Fruit fly (Drosophila melanogaster) whole organism, embryonic: ENCODE data around the gene CG13949.

Experiments
- Bdp1 ChIP-seq: fragments of 200-800 bp; sonication (Bioruptor generic); optimal IDR thresholded peaks from 3 replicates; lab custom pipeline; 2016; ENCODE audit warnings: missing biosample characterization, missing genetic modification characterization
- CG10267 ChIP-seq: fragments of 200-800 bp; sonication (Bioruptor generic); optimal IDR thresholded peaks from 2 replicates; lab custom pipeline; 2018; ENCODE audit warnings: missing biosample characterization, mild to moderate bottlenecking, missing genetic modification characterization, moderate library complexity
- CG10979 ChIP-seq: fragments of 200-800 bp; sonication (Bioruptor generic); optimal IDR thresholded peaks from 2 replicates; lab custom pipeline; 2018; ENCODE audit warnings: missing biosample characterization, mild to moderate bottlenecking, missing genetic modification characterization, moderate library complexity
- CG15269 ChIP-seq: fragments of 200-800 bp; sonication (Bioruptor generic); optimal IDR thresholded peaks from 2 replicates; lab custom pipeline; 2018; ENCODE audit warnings: missing biosample characterization, mild to moderate bottlenecking, missing genetic modification characterization, moderate library complexity
- CG16779 ChIP-seq: fragments of 200-800 bp; sonication (Bioruptor generic); IDR thresholded peaks from 2 replicates; pipeline ENCODE4 v1.3.6; 2022; ENCODE audit warnings: missing biosample characterization, missing genetic modification characterization
- CG18476 ChIP-seq: fragments of 200-800 bp; sonication (Bioruptor generic); optimal IDR thresholded peaks from 2 replicates; lab custom pipeline; 2016; ENCODE audit warnings: missing biosample characterization, mild to moderate bottlenecking, missing genetic modification characterization
- CG2120 ChIP-seq: fragments of 200-800 bp; sonication (Bioruptor generic); optimal IDR thresholded peaks from 3 replicates; lab custom pipeline; 2016; ENCODE audit warnings: missing biosample characterization, missing genetic modification characterization
- CG2678 ChIP-seq: fragments of 200-800 bp; sonication (Bioruptor generic); optimal IDR thresholded peaks from 3 replicates; lab custom pipeline; 2019; ENCODE audit warnings: missing biosample characterization, mild to moderate bottlenecking, missing genetic modification characterization, moderate library complexity
- CG2875 ChIP-seq: fragments of 200-800 bp; sonication (Bioruptor generic); optimal IDR thresholded peaks from 2 replicates; lab custom pipeline; 2017; ENCODE audit warnings: missing biosample characterization, mild to moderate bottlenecking, missing genetic modification characterization, missing genetic modification reagents
- CG3407 ChIP-seq: fragments of 200-800 bp; sonication (Bioruptor generic); optimal IDR thresholded peaks from 2 replicates; lab custom pipeline; 2018; ENCODE audit warnings: missing biosample characterization, mild to moderate bottlenecking, missing genetic modification characterization
- CG4617 ChIP-seq: fragments of 200-800 bp; sonication (Bioruptor generic); optimal IDR thresholded peaks from 3 replicates; lab custom pipeline; 2016; ENCODE audit warnings: missing biosample characterization, missing genetic modification characterization, borderline replicate concordance
- CG5953 ChIP-seq: fragments of 200-800 bp; sonication (Bioruptor generic); IDR thresholded peaks from 2 replicates; pipeline ENCODE4 v1.3.6; 2022; ENCODE audit warnings: missing biosample characterization, missing genetic modification characterization
- CG9797 ChIP-seq: fragments of 200-800 bp; sonication (Bioruptor generic); optimal IDR thresholded peaks from 3 replicates; lab custom pipeline; 2018; ENCODE audit warnings: missing biosample characterization, mild to moderate bottlenecking, missing genetic modification characterization
- CHES-1-like ChIP-seq: fragments of 200-800 bp; sonication (Bioruptor generic); optimal IDR thresholded peaks from 2 replicates; lab custom pipeline; 2016; ENCODE audit warnings: missing biosample characterization, missing genetic modification characterization
- Camta ChIP-seq: fragments of 200-800 bp; sonication (Bioruptor generic); optimal IDR thresholded peaks from 2 replicates; lab custom pipeline; 2016; ENCODE audit warnings: missing biosample characterization, missing genetic modification characterization
- E2f2 ChIP-seq: fragments of 200-800 bp; sonication (Bioruptor generic); IDR thresholded peaks from 2 replicates; pipeline ENCODE4 v1.3.6; 2022; ENCODE audit warnings: missing biosample characterization, missing genetic modification characterization
- Gsc ChIP-seq: fragments of 200-800 bp; sonication (Bioruptor generic); IDR thresholded peaks from 2 replicates; pipeline ENCODE4 v1.3.6; 2022; ENCODE audit warnings: missing biosample characterization, missing genetic modification characterization
- H15 ChIP-seq: fragments of 200-800 bp; sonication (Bioruptor generic); IDR thresholded peaks from 3 replicates; pipeline ENCODE4 v1.3.6; 2022; ENCODE audit warnings: missing biosample characterization, missing genetic modification characterization
- Hand ChIP-seq: fragments of 200-800 bp; sonication (Bioruptor generic); optimal IDR thresholded peaks from 2 replicates; lab custom pipeline; 2017; ENCODE audit warnings: mild to moderate bottlenecking, missing biosample characterization, missing genetic modification reagents, missing genetic modification characterization
- NC2α ChIP-seq: fragments of 200-800 bp; sonication (Bioruptor generic); optimal IDR thresholded peaks from 2 replicates; lab custom pipeline; 2016; ENCODE audit warnings: missing biosample characterization, missing genetic modification characterization
- Neu2 ChIP-seq: fragments of 200-800 bp; sonication (Bioruptor generic); optimal IDR thresholded peaks from 3 replicates; lab custom pipeline; 2016; ENCODE audit warnings: missing biosample characterization, missing genetic modification characterization, borderline replicate concordance
- Nf-YC ChIP-seq: fragments of 200-800 bp; optimal IDR thresholded peaks from 3 replicates; lab custom pipeline; 2019; ENCODE audit warnings: missing biosample characterization, mild to moderate bottlenecking, missing genetic modification characterization, moderate library complexity
- chm ChIP-seq: fragments of 200-800 bp; sonication (Bioruptor generic); IDR thresholded peaks from 2 replicates; pipeline ENCODE4 v1.3.6; 2022; ENCODE audit warnings: missing biosample characterization, missing genetic modification characterization
- cwo ChIP-seq: fragments of 200-800 bp; sonication (Bioruptor generic); optimal IDR thresholded peaks from 3 replicates; lab custom pipeline; 2017; ENCODE audit warnings: missing biosample characterization, missing genetic modification characterization, mild to moderate bottlenecking, moderate library complexity, missing genetic modification reagents
- da ChIP-seq: fragments of 200-800 bp; sonication (Bioruptor generic); optimal IDR thresholded peaks from 2 replicates; lab custom pipeline; 2016; ENCODE audit warnings: missing biosample characterization, missing genetic modification characterization
- en ChIP-seq: fragments of 200-800 bp; sonication (Bioruptor generic); optimal IDR thresholded peaks from 2 replicates; lab custom pipeline; 2016; ENCODE audit warnings: missing biosample characterization, missing genetic modification characterization
- esg ChIP-seq: fragments of 200-800 bp; sonication (Bioruptor generic); conservative IDR thresholded peaks from 2 replicates; pipeline ENCODE4 v1.3.6; 2022; ENCODE audit warnings: missing biosample characterization, missing genetic modification characterization
- fd102C ChIP-seq: fragments of 200-800 bp; sonication (Bioruptor generic); optimal IDR thresholded peaks from 2 replicates; lab custom pipeline; 2018; ENCODE audit warnings: missing biosample characterization, mild to moderate bottlenecking, missing genetic modification characterization, moderate library complexity
- gem ChIP-seq: fragments of 200-800 bp; sonication (Bioruptor generic); optimal IDR thresholded peaks from 2 replicates; lab custom pipeline; 2019; ENCODE audit warnings: missing biosample characterization, mild to moderate bottlenecking, missing genetic modification characterization, moderate library complexity
- hbn ChIP-seq: fragments of 200-800 bp; sonication (Bioruptor generic); IDR thresholded peaks from 2 replicates; pipeline ENCODE4 v1.3.6; 2022; ENCODE audit warnings: missing biosample characterization, missing genetic modification characterization; ENCODE audit not compliant: partially characterized antibody
- jing ChIP-seq: fragments of 200-800 bp; sonication (Bioruptor generic); optimal IDR thresholded peaks from 2 replicates; lab custom pipeline; 2018; ENCODE audit warnings: missing biosample characterization, mild to moderate bottlenecking, missing genetic modification characterization
- mirr ChIP-seq: fragments of 200-800 bp; sonication (Bioruptor generic); optimal IDR thresholded peaks from 3 replicates; lab custom pipeline; 2018; ENCODE audit warnings: missing biosample characterization, mild to moderate bottlenecking, missing genetic modification characterization
- mld ChIP-seq: fragments of 200-800 bp; sonication (Bioruptor generic); IDR thresholded peaks from 3 replicates; pipeline ENCODE4 v1.3.6; 2022; ENCODE audit warnings: missing biosample characterization, missing genetic modification characterization; ENCODE audit not compliant: partially characterized antibody
- otp ChIP-seq: fragments of 200-800 bp; sonication (Bioruptor generic); IDR thresholded peaks from 3 replicates; pipeline ENCODE4, ENCODE4 v1.3.6; 2022; ENCODE audit warnings: missing biosample characterization, missing genetic modification characterization
- psq ChIP-seq: fragments of 200-800 bp; sonication (Bioruptor generic); optimal IDR thresholded peaks from 2 replicates; lab custom pipeline; 2017; ENCODE audit warnings: missing biosample characterization, missing genetic modification characterization
- ranshi ChIP-seq: fragments of 200-800 bp; sonication (Bioruptor generic); IDR thresholded peaks from 2 replicates; pipeline ENCODE4 v1.3.6; 2022; ENCODE audit warnings: missing biosample characterization, missing genetic modification characterization
- ro ChIP-seq: fragments of 200-800 bp; sonication (Bioruptor generic); IDR thresholded peaks from 2 replicates; pipeline ENCODE4 v1.3.6; 2022; ENCODE audit warnings: missing biosample characterization, missing genetic modification characterization
- sc ChIP-seq, 3 experiments: fragments of >200 bp in 2 of 3; fragments of 200-800 bp in 1 of 3; sonication (Bioruptor generic) in 1 of 3; optimal IDR thresholded peaks; 2 replicates in 2 of 3; 3 replicates in 1 of 3; lab custom pipeline; 2017; ENCODE audit warnings: mild to moderate bottlenecking in 1 of 3, missing biosample characterization in 1 of 3, missing genetic modification characterization in 1 of 3, missing genetic modification reagents in 1 of 3
- seq ChIP-seq: fragments of 200-800 bp; sonication (Bioruptor generic); IDR thresholded peaks from 2 replicates; pipeline ENCODE4 v1.3.6; 2022; ENCODE audit warnings: missing biosample characterization, missing genetic modification characterization
- shn ChIP-seq: fragments of 200-800 bp; sonication (Bioruptor generic); optimal IDR thresholded peaks from 3 replicates; lab custom pipeline; 2016; ENCODE audit warnings: missing biosample characterization, missing genetic modification characterization
- slp2 ChIP-seq: fragments of 200-800 bp; sonication (Bioruptor generic); optimal IDR thresholded peaks from 2 replicates; lab custom pipeline; 2016; ENCODE audit warnings: missing biosample characterization, missing genetic modification characterization
- tll ChIP-seq, 2 experiments: fragments of 200-800 bp in 1 of 2; fragments of >200 bp in 1 of 2; sonication (Bioruptor generic) in 1 of 2; optimal IDR thresholded peaks; 2 replicates each; lab custom pipeline; 2017 to 2019; ENCODE audit warnings: missing biosample characterization in 2 of 2, missing genetic modification characterization in 2 of 2, mild to moderate bottlenecking in 1 of 2, moderate library complexity in 1 of 2
- trem ChIP-seq: fragments of 200-800 bp; optimal IDR thresholded peaks from 3 replicates; lab custom pipeline; 2019; ENCODE audit warnings: missing biosample characterization, mild to moderate bottlenecking, missing genetic modification characterization, moderate library complexity
- twi ChIP-seq: fragments of 200-800 bp; optimal IDR thresholded peaks from 2 replicates; lab custom pipeline; 2019; ENCODE audit warnings: missing biosample characterization, mild to moderate bottlenecking, missing genetic modification characterization, moderate library complexity
- tx ChIP-seq: fragments of 200-800 bp; sonication (Bioruptor generic); optimal IDR thresholded peaks from 2 replicates; lab custom pipeline; 2016; ENCODE audit warnings: missing biosample characterization, missing genetic modification characterization
- vfl ChIP-seq: fragments of 200-800 bp; sonication (Bioruptor generic); optimal IDR thresholded peaks from 2 replicates; lab custom pipeline; 2016; ENCODE audit warnings: missing biosample characterization, missing genetic modification characterization
- vnd ChIP-seq: fragments of 200-800 bp; sonication (Bioruptor generic); IDR thresholded peaks from 3 replicates; pipeline ENCODE4 v1.3.6; 2022; ENCODE audit warnings: missing biosample characterization, missing genetic modification characterization; ENCODE audit not compliant: partially characterized antibody
- wor ChIP-seq: fragments of 200-800 bp; sonication (Bioruptor generic); IDR thresholded peaks from 2 replicates; pipeline ENCODE4 v1.3.6; 2022; ENCODE audit warnings: missing biosample characterization, missing genetic modification characterization

Gene CG13949

DNA sequence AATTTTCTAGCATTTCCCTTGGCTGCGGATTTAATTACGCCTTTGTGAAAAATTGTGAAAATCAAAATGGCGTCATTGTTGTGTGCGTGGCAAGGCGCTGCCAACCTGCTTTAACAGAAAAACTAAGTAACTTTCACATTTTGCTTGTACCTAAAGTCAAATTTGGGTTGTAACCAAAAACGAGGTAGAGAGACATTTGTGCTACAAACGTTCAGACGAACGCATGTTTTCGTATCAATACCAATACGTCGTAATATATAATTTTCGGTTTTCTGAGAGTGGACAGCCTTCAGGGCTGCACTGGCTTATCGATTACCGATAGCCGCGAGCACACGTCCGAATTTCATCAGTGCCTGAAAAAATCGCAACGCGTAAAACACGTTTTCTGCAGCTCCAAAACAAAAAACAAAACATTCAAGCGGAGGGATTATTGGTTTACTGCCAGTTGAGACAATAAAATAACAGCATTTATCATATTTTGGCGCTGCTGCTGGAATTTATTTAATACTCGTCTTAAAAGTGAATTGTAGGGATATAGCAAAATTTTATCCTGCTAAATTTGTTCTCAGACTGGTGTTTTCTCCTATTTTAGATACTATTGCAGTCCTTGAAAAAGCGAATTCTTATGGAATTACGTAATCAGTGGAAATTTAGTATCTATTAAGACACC, 15.7 kb downstream of the CG13949 start (continued):
- peak; percentile 64 for TF ChIP-seq CG15269 (tag; lab: Kevin White, UChicago)
- TF ChIP-seq CG5953 (GFP tag; lab: Robert Waterston, UW) = no peak
- no peak for TF ChIP-seq CG9797 (GFP tag; lab: Kevin White, UChicago)
- peak; percentile 48 for TF ChIP-seq CG10979
- TF ChIP-seq gem (tag; lab: Kevin White, UChicago) = peak; percentile 74
- TF ChIP-seq jing (GFP tag; lab: Kevin White, UChicago) = no peak
- TF ChIP-seq tll (GFP tag; optimal IDR thresholded peaks at IDR 0.05; lab: Kevin White, UChicago) = peak in 1 of 2 experiments; percentile 51
- TF ChIP-seq tx = peak; percentile 77
- no peak for TF ChIP-seq mld (GFP tag; lab: Robert Waterston, UW)
- TF ChIP-seq Hand = no peak
- TF ChIP-seq CG10267 (tag; lab: Kevin White, UChicago) = peak; percentile 29
- TF ChIP-seq mirr (GFP tag; lab: Kevin White, UChicago) = no peak
- TF ChIP-seq vnd (GFP tag; lab: Robert Waterston, UW) = 0 out of 3 replicates have a peak, but pooled peaks have one; percentile 32
- TF ChIP-seq CG16779 (GFP tag; lab: Robert Waterston, UW) = no peak
- TF ChIP-seq H15 (GFP tag; lab: Robert Waterston, UW) = peak; percentile 55; the same call in 1 of the 3 replicates
- TF ChIP-seq esg = peak; percentile 59
- TF ChIP-seq fd102C (GFP tag; lab: Kevin White, UChicago) = no peak
- no peak for TF ChIP-seq hbn
- peak; percentile 100 for TF ChIP-seq trem (tag; lab: Kevin White, UChicago)
- peak; percentile 41 for TF ChIP-seq shn
- TF ChIP-seq chm (GFP tag; lab: Robert Waterston, UW) = peak; percentile 79
- TF ChIP-seq CG2875 (GFP tag; lab: Kevin White, UChicago) = peak; percentile 27
- peak; percentile 62 for TF ChIP-seq Bdp1 (GFP tag; lab: Kevin White, UChicago)
- TF ChIP-seq Gsc (GFP tag; lab: Robert Waterston, UW) = no peak
- peak; percentile 81 for TF ChIP-seq CHES-1-like (GFP tag; lab: Kevin White, UChicago)
- peak; percentile 71 for TF ChIP-seq CG2678 (tag; lab: Kevin White, UChicago)
- peak; percentile 60 for TF ChIP-seq CG4617 (GFP tag; lab: Kevin White, UChicago)
- TF ChIP-seq da = no peak
- TF ChIP-seq Nf-YC (tag; lab: Kevin White, UChicago) = peak; percentile 49
- TF ChIP-seq slp2 (GFP tag; lab: Kevin White, UChicago) = peak; percentile 77
- peak; percentile 40 for TF ChIP-seq psq
- TF ChIP-seq seq = peak; percentile 47; the same call in 1 of the 2 replicates
- TF ChIP-seq sc (optimal IDR thresholded peaks at IDR 0.05; lab: Kevin White, UChicago) = no peak
- TF ChIP-seq sc (GFP tag; optimal IDR thresholded peaks at IDR 0.05; lab: Kevin White, UChicago) = peak; percentile 47
- TF ChIP-seq CG3407 = peak; percentile 44
- peak; percentile 82 for TF ChIP-seq CG2120 (GFP tag; lab: Kevin White, UChicago)
- no peak for TF ChIP-seq twi
- TF ChIP-seq Neu2 (GFP tag; lab: Kevin White, UChicago) = no peak
- TF ChIP-seq ro (GFP tag; lab: Robert Waterston, UW) = 0 out of 2 replicates have a peak, but pooled peaks have one; percentile 15
- TF ChIP-seq E2f2 (GFP tag; lab: Robert Waterston, UW) = peak; percentile 26; the same call in 1 of the 2 replicates
- peak; percentile 48 for TF ChIP-seq vfl (GFP tag; lab: Kevin White, UChicago)
- TF ChIP-seq otp (GFP tag; lab: Robert Waterston, UW) = 0 out of 3 replicates have a peak, but pooled peaks have one; percentile 56
- peak; percentile 57 for TF ChIP-seq en (GFP tag; lab: Kevin White, UChicago)
- no peak for TF ChIP-seq NC2α (GFP tag; lab: Kevin White, UChicago)
- TF ChIP-seq wor (GFP tag; lab: Robert Waterston, UW) = no peak
- peak; percentile 62 for TF ChIP-seq CG18476
- TF ChIP-seq Camta (GFP tag; lab: Kevin White, UChicago) = peak; percentile 73
- peak; percentile 62 for TF ChIP-seq cwo (GFP tag; lab: Kevin White, UChicago)
- TF ChIP-seq ranshi = 0 out of 2 replicates have a peak, but pooled peaks have one; percentile 45
